Worm (Caenorhabditis elegans) whole organism, L4 larva: ENCODE results near the gene srx-102.

ENCODE experiments used
- aly-2 ChIP-seq: sonication (generic microtip); optimal IDR thresholded peaks from 2 replicates; lab custom pipeline; 2018; ENCODE audit warnings: missing biosample characterization, missing genetic modification characterization
- ama-1 ChIP-seq: fragments of 150-350 bp; optimal IDR thresholded peaks from 2 replicates; lab custom pipeline; 2014; ENCODE audit warnings: inconsistent platforms, mixed read lengths
- daf-16 ChIP-seq, 3 experiments: sonication (generic microtip); optimal IDR thresholded peaks; 2 replicates each; lab custom pipeline; 2016 to 2017; ENCODE audit warnings: missing genetic modification characterization in 3 of 3, missing genetic modification reagents in 3 of 3, mild to moderate bottlenecking in 2 of 3, missing compliant biosample characterization in 2 of 3, missing biosample characterization in 1 of 3, moderate library complexity in 1 of 3
- jun-1 ChIP-seq: fragments of 150-350 bp; optimal IDR thresholded peaks from 2 replicates; lab custom pipeline; 2014; ENCODE audit warnings: missing biosample characterization, missing genetic modification reagents, missing genetic modification characterization
- lin-13 ChIP-seq: fragments of 150-350 bp; optimal IDR thresholded peaks from 2 replicates; lab custom pipeline; 2014; ENCODE audit warnings: missing biosample characterization, missing genetic modification reagents, missing genetic modification characterization
- nhr-11 ChIP-seq: fragments of 150-350 bp; optimal IDR thresholded peaks from 2 replicates; lab custom pipeline; 2014; ENCODE audit warnings: missing biosample characterization, missing genetic modification characterization
- nhr-237 ChIP-seq: sonication (generic microtip); optimal IDR thresholded peaks from 2 replicates; lab custom pipeline; 2017; ENCODE audit warnings: missing biosample characterization, missing genetic modification characterization
- nhr-28 ChIP-seq: fragments of 150-350 bp; optimal IDR thresholded peaks from 2 replicates; lab custom pipeline; 2014; ENCODE audit warnings: missing biosample characterization, missing genetic modification characterization
- nhr-77 ChIP-seq: fragments of 150-350 bp; optimal IDR thresholded peaks from 2 replicates; lab custom pipeline; 2014; ENCODE audit warnings: missing biosample characterization, missing genetic modification characterization
- pha-4 ChIP-seq, 2 experiments: fragments of 150-350 bp in 1 of 2; fragments of 200-800 bp in 1 of 2; sonication (Bioruptor generic) in 1 of 2; IDR thresholded peaks in 1 of 2; optimal IDR thresholded peaks in 1 of 2; 2 replicates each; pipeline versions ENCODE4 v1.3.6 to Lab custom; 2014 to 2022; ENCODE audit warnings: missing genetic modification characterization in 2 of 2, missing genetic modification reagents in 2 of 2, missing biosample characterization in 1 of 2, missing compliant biosample characterization in 1 of 2
- snpc-4 ChIP-seq: fragments of 150-350 bp; optimal IDR thresholded peaks from 2 replicates; lab custom pipeline; 2014; ENCODE audit warnings: missing biosample characterization, missing genetic modification characterization
- ztf-7 ChIP-seq: fragments of 150-350 bp; optimal IDR thresholded peaks from 2 replicates; lab custom pipeline; 2014; ENCODE audit warnings: missing biosample characterization, missing genetic modification characterization

ce11 chrII:3659776-3660175 is 34.8 kb downstream of the srx-102 start, which contains the start of gene F19B10.4:
- TF ChIP-seq ama-1 = no peak
- TF ChIP-seq ztf-7 = no peak
- no peak for TF ChIP-seq nhr-237 (tag; lab: Kevin White, UChicago)
- no peak for TF ChIP-seq daf-16 (GFP tag; optimal IDR thresholded peaks at IDR 0.05; lab: Kevin White, UChicago)
- TF ChIP-seq daf-16 (tag; optimal IDR thresholded peaks at IDR 0.05; lab: Kevin White, UChicago) = no peak
- no peak for TF ChIP-seq nhr-77 (tag; lab: Kevin White, UChicago)
- no peak for TF ChIP-seq snpc-4
- TF ChIP-seq jun-1 (tag; lab: Kevin White, UChicago) = no peak
- no peak for TF ChIP-seq lin-13 (GFP tag; lab: Kevin White, UChicago)
- TF ChIP-seq nhr-11 (tag; lab: Kevin White, UChicago) = no peak
- TF ChIP-seq nhr-28 (tag; lab: Kevin White, UChicago) = no peak
- TF ChIP-seq aly-2 (tag; lab: Kevin White, UChicago) = no peak
- no peak for TF ChIP-seq pha-4 (GFP tag; IDR thresholded peaks at IDR 0.05; lab: Robert Waterston, UW)
- no peak for TF ChIP-seq pha-4 (tag; optimal IDR thresholded peaks at IDR 0.05; lab: Kevin White, UChicago)
